Fruit fly (Drosophila melanogaster) whole organism, embryonic: ENCODE measurements around the gene CG31650.
A peak's percentile ranks its signal among the peaks of the same experiment; 100 is the strongest.

Source experiments
- Aef1 ChIP-seq: fragments of 200-800 bp; sonication (Bioruptor generic); IDR thresholded peaks from 3 replicates; pipeline ENCODE4 v1.3.6; 2022; ENCODE audit warnings: missing biosample characterization, missing genetic modification characterization
- B-H2 ChIP-seq: fragments of 200-800 bp; sonication (Bioruptor generic); optimal IDR thresholded peaks from 2 replicates; lab custom pipeline; 2018; ENCODE audit warnings: missing biosample characterization, mild to moderate bottlenecking, missing genetic modification characterization
- BtbVII ChIP-seq: fragments of 200-800 bp; sonication (Bioruptor generic); optimal IDR thresholded peaks from 3 replicates; lab custom pipeline; 2017; ENCODE audit warnings: missing biosample characterization, mild to moderate bottlenecking, missing genetic modification characterization
- CG10267 ChIP-seq: fragments of 200-800 bp; sonication (Bioruptor generic); optimal IDR thresholded peaks from 2 replicates; lab custom pipeline; 2018; ENCODE audit warnings: missing biosample characterization, mild to moderate bottlenecking, missing genetic modification characterization, moderate library complexity
- CG10274 ChIP-seq: fragments of 200-800 bp; sonication (Bioruptor generic); optimal IDR thresholded peaks from 3 replicates; lab custom pipeline; 2017; ENCODE audit warnings: missing biosample characterization, mild to moderate bottlenecking, missing genetic modification characterization
- CG10654 ChIP-seq: fragments of 200-800 bp; sonication (Bioruptor generic); optimal IDR thresholded peaks from 2 replicates; lab custom pipeline; 2016; ENCODE audit warnings: missing biosample characterization, missing genetic modification characterization
- CG11093 ChIP-seq: fragments of 200-800 bp; sonication (Bioruptor generic); IDR thresholded peaks from 3 replicates; pipeline ENCODE4 v1.3.6; 2022; ENCODE audit warnings: missing biosample characterization, missing genetic modification characterization
- CG11247 ChIP-seq: fragments of 200-800 bp; sonication (Bioruptor generic); IDR thresholded peaks from 2 replicates; pipeline ENCODE4 v1.3.6; 2022; ENCODE audit warnings: missing biosample characterization, missing genetic modification characterization
- CG14860 ChIP-seq: fragments of 200-800 bp; sonication (Bioruptor generic); IDR thresholded peaks from 3 replicates; pipeline ENCODE4 v1.3.6; 2022; ENCODE audit warnings: missing biosample characterization, missing genetic modification characterization; ENCODE audit not compliant: partially characterized antibody
- CG1602 ChIP-seq: fragments of 200-800 bp; sonication (Bioruptor generic); optimal IDR thresholded peaks from 3 replicates; lab custom pipeline; 2016; ENCODE audit warnings: missing biosample characterization, missing genetic modification characterization
- CG16815 ChIP-seq: fragments of 200-800 bp; sonication (Bioruptor generic); optimal IDR thresholded peaks from 3 replicates; lab custom pipeline; 2017; ENCODE audit warnings: missing biosample characterization, mild to moderate bottlenecking, missing genetic modification characterization
- CG17912 ChIP-seq: fragments of 200-800 bp; sonication (Bioruptor generic); optimal IDR thresholded peaks from 2 replicates; lab custom pipeline; 2018; ENCODE audit warnings: missing biosample characterization, mild to moderate bottlenecking, missing genetic modification characterization
- CG2875 ChIP-seq: fragments of 200-800 bp; sonication (Bioruptor generic); optimal IDR thresholded peaks from 2 replicates; lab custom pipeline; 2017; ENCODE audit warnings: missing biosample characterization, mild to moderate bottlenecking, missing genetic modification characterization, missing genetic modification reagents
- CG3407 ChIP-seq: fragments of 200-800 bp; sonication (Bioruptor generic); optimal IDR thresholded peaks from 2 replicates; lab custom pipeline; 2018; ENCODE audit warnings: missing biosample characterization, mild to moderate bottlenecking, missing genetic modification characterization
- CG7357 ChIP-seq: fragments of 200-800 bp; sonication (Bioruptor generic); IDR thresholded peaks from 3 replicates; pipeline ENCODE4 v1.3.6; 2022; ENCODE audit warnings: missing biosample characterization, missing genetic modification characterization
- CG7987 ChIP-seq: fragments of 200-800 bp; sonication (Bioruptor generic); optimal IDR thresholded peaks from 2 replicates; lab custom pipeline; 2018; ENCODE audit warnings: missing biosample characterization, mild to moderate bottlenecking, missing genetic modification characterization, moderate library complexity
- CG8388 ChIP-seq: fragments of 200-800 bp; sonication (Bioruptor generic); optimal IDR thresholded peaks from 2 replicates; lab custom pipeline; 2019; ENCODE audit warnings: missing biosample characterization, mild to moderate bottlenecking, missing genetic modification characterization, moderate library complexity
- CTCF ChIP-seq: fragments of 200-800 bp; sonication (Bioruptor generic); optimal IDR thresholded peaks from 2 replicates; lab custom pipeline; 2017; ENCODE audit warnings: missing biosample characterization, mild to moderate bottlenecking, missing genetic modification characterization, moderate library complexity
- Dll ChIP-seq: fragments of 200-800 bp; sonication (Bioruptor generic); IDR thresholded peaks from 4 replicates; pipeline ENCODE4 v1.3.6; 2022; ENCODE audit warnings: missing biosample characterization, missing genetic modification characterization; ENCODE audit not compliant: partially characterized antibody
- Dref ChIP-seq: fragments of 200-800 bp; sonication (Bioruptor generic); IDR thresholded peaks from 2 replicates; pipeline ENCODE4 v1.3.6; 2022; ENCODE audit warnings: missing biosample characterization, missing genetic modification characterization
- Fer3 ChIP-seq: fragments of 200-800 bp; sonication (Bioruptor generic); optimal IDR thresholded peaks from 2 replicates; lab custom pipeline; 2018; ENCODE audit warnings: missing biosample characterization, mild to moderate bottlenecking, missing genetic modification characterization, moderate library complexity
- GATAe ChIP-seq: fragments of 200-800 bp; sonication (Bioruptor generic); conservative IDR thresholded peaks from 2 replicates; pipeline ENCODE4 v1.3.6; 2022; ENCODE audit warnings: missing biosample characterization, missing genetic modification characterization
- H2.0 ChIP-seq: fragments of 200-800 bp; sonication (Bioruptor generic); IDR thresholded peaks from 2 replicates; pipeline ENCODE4 v1.3.6; 2022; ENCODE audit warnings: missing biosample characterization, missing genetic modification characterization
- HHEX ChIP-seq: fragments of 200-800 bp; sonication (Bioruptor generic); optimal IDR thresholded peaks from 3 replicates; lab custom pipeline; 2017; ENCODE audit warnings: missing biosample characterization, mild to moderate bottlenecking, missing genetic modification characterization, missing genetic modification reagents
- HLH3B ChIP-seq: fragments of 200-800 bp; sonication (Bioruptor generic); IDR thresholded peaks from 2 replicates; pipeline ENCODE4 v1.3.6; 2022; ENCODE audit warnings: missing biosample characterization, missing genetic modification characterization
- HLH4C ChIP-seq: fragments of 200-800 bp; sonication (Bioruptor generic); IDR thresholded peaks from 3 replicates; pipeline ENCODE4 v1.3.6; 2022; ENCODE audit warnings: missing biosample characterization, missing genetic modification characterization; ENCODE audit not compliant: partially characterized antibody
- Hey ChIP-seq: fragments of 200-800 bp; sonication (Bioruptor generic); optimal IDR thresholded peaks from 3 replicates; lab custom pipeline; 2018; ENCODE audit warnings: missing biosample characterization, mild to moderate bottlenecking, missing genetic modification characterization
- HmgZ ChIP-seq: fragments of 200-800 bp; sonication (Bioruptor generic); optimal IDR thresholded peaks from 2 replicates; lab custom pipeline; 2018; ENCODE audit warnings: missing biosample characterization, mild to moderate bottlenecking, missing genetic modification characterization
- Optix ChIP-seq: fragments of 200-800 bp; sonication (Bioruptor generic); IDR thresholded peaks from 3 replicates; pipeline ENCODE4 v1.3.6; 2022; ENCODE audit warnings: missing biosample characterization, missing genetic modification characterization
- Rfx ChIP-seq: fragments of 200-800 bp; sonication (Bioruptor generic); IDR thresholded peaks from 2 replicates; pipeline ENCODE4 v1.3.6; 2022; ENCODE audit warnings: missing biosample characterization, missing genetic modification characterization
- TFAM ChIP-seq: fragments of 200-800 bp; sonication (Bioruptor generic); optimal IDR thresholded peaks from 2 replicates; lab custom pipeline; 2017; ENCODE audit warnings: missing biosample characterization, missing genetic modification characterization, inconsistent platforms
- ac ChIP-seq: fragments of 200-800 bp; sonication (Bioruptor generic); optimal IDR thresholded peaks from 3 replicates; lab custom pipeline; 2017; ENCODE audit warnings: missing biosample characterization, mild to moderate bottlenecking, missing genetic modification characterization
- ase ChIP-seq: fragments of 200-800 bp; sonication (Bioruptor generic); IDR thresholded peaks from 3 replicates; pipeline ENCODE4 v1.3.6; 2022; ENCODE audit warnings: missing biosample characterization, missing genetic modification characterization
- ato ChIP-seq: fragments of 200-800 bp; sonication (Bioruptor generic); IDR thresholded peaks from 2 replicates; pipeline ENCODE4 v1.3.6; 2022; ENCODE audit warnings: missing biosample characterization, missing genetic modification characterization; ENCODE audit not compliant: partially characterized antibody
- bsh ChIP-seq, 2 experiments: fragments of 200-800 bp; sonication (Bioruptor generic); optimal IDR thresholded peaks; 2 replicates each; lab custom pipeline; 2017 to 2018; ENCODE audit warnings: mild to moderate bottlenecking in 2 of 2, missing biosample characterization in 2 of 2, missing genetic modification characterization in 2 of 2, moderate library complexity in 1 of 2
- caup ChIP-seq: fragments of 200-800 bp; sonication (Bioruptor generic); optimal IDR thresholded peaks from 3 replicates; lab custom pipeline; 2017; ENCODE audit warnings: missing biosample characterization, mild to moderate bottlenecking, missing genetic modification characterization, moderate library complexity; ENCODE audit not compliant: severe bottlenecking
- croc ChIP-seq: fragments of 200-800 bp; sonication (Bioruptor generic); conservative IDR thresholded peaks from 3 replicates; pipeline ENCODE4 v1.3.6; 2022; ENCODE audit warnings: missing biosample characterization, missing genetic modification characterization
- ftz-f1 ChIP-seq: fragments of 200-800 bp; sonication (Bioruptor generic); optimal IDR thresholded peaks from 2 replicates; lab custom pipeline; 2016; ENCODE audit warnings: missing biosample characterization, missing genetic modification characterization
- hkb ChIP-seq, 2 experiments: fragments of 200-800 bp in 1 of 2; fragments of >200 bp in 1 of 2; sonication (Bioruptor generic) in 1 of 2; IDR thresholded peaks in 1 of 2; optimal IDR thresholded peaks in 1 of 2; 2 replicates each; pipeline versions ENCODE4 v1.3.6 to Lab custom; 2017 to 2022; ENCODE audit warnings: missing biosample characterization in 1 of 2, missing genetic modification characterization in 1 of 2
- ind ChIP-seq: fragments of 200-800 bp; sonication (Bioruptor generic); optimal IDR thresholded peaks from 3 replicates; lab custom pipeline; 2016; ENCODE audit warnings: missing biosample characterization, missing genetic modification characterization
- kah ChIP-seq: fragments of 200-800 bp; sonication (Bioruptor generic); optimal IDR thresholded peaks from 2 replicates; lab custom pipeline; 2018; ENCODE audit warnings: missing biosample characterization, mild to moderate bottlenecking, missing genetic modification characterization
- lilli ChIP-seq: fragments of 200-800 bp; sonication (Bioruptor generic); optimal IDR thresholded peaks from 3 replicates; lab custom pipeline; 2016; ENCODE audit warnings: missing biosample characterization, missing genetic modification characterization
- lola ChIP-seq, 3 experiments: fragments of >200 bp in 2 of 3; fragments of 200-800 bp in 1 of 3; sonication (Bioruptor generic) in 1 of 3; optimal IDR thresholded peaks; 2 replicates each; lab custom pipeline; 2017 to 2019; ENCODE audit warnings: missing biosample characterization in 3 of 3, missing genetic modification characterization in 3 of 3, mild to moderate bottlenecking in 1 of 3, moderate library complexity in 1 of 3
- pfk ChIP-seq: fragments of 200-800 bp; sonication (Bioruptor generic); optimal IDR thresholded peaks from 2 replicates; lab custom pipeline; 2018; ENCODE audit warnings: missing biosample characterization, mild to moderate bottlenecking, missing genetic modification characterization, moderate library complexity
- sens-2 ChIP-seq: fragments of 200-800 bp; sonication (Bioruptor generic); IDR thresholded peaks from 2 replicates; pipeline ENCODE4 v1.3.6; 2022; ENCODE audit warnings: missing biosample characterization, missing genetic modification characterization
- shn ChIP-seq: fragments of 200-800 bp; sonication (Bioruptor generic); optimal IDR thresholded peaks from 3 replicates; lab custom pipeline; 2016; ENCODE audit warnings: missing biosample characterization, missing genetic modification characterization
- sr ChIP-seq: fragments of 200-800 bp; sonication (Bioruptor generic); IDR thresholded peaks from 3 replicates; pipeline ENCODE4 v1.3.6; 2022; ENCODE audit warnings: missing biosample characterization, missing genetic modification characterization
- tgo ChIP-seq: fragments of 200-800 bp; sonication (Bioruptor generic); IDR thresholded peaks from 3 replicates; pipeline ENCODE4 v1.3.6; 2022; ENCODE audit warnings: missing biosample characterization, missing genetic modification characterization
- vnd ChIP-seq: fragments of 200-800 bp; sonication (Bioruptor generic); IDR thresholded peaks from 3 replicates; pipeline ENCODE4 v1.3.6; 2022; ENCODE audit warnings: missing biosample characterization, missing genetic modification characterization; ENCODE audit not compliant: partially characterized antibody

The CG31650 gene

DNA sequence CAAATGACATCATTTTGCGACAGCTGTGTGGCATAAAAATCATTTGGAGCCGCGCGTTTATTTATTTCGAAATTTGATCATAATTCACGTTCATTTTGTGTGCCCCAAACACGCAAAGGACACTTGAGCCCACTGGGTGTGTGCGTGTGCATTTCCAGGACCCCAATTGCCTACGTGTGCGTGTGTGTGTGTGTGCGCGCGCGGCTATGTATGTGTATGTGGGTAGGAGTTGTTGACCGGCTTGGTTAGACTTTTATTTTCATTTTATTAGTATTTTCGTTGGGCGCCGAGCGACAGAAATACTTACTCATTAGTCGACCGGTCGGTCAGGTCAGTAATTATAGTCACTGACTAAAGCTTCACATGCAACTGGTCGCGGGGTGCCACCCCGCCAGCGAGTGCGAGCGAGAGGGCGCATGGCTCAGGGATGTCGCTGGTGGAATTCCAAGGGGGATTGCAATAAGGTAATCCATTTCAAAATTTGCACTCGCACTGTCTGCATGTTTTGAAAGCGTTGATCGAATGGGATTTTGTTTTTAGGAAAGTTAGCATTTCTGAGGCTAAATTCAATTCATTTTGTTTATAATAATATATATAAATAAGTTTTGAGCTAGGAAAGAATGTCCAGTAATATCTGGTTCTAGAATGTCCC is 891 bp downstream of the CG31650 start (continued):
- no peak for TF ChIP-seq CG7357 (GFP tag; lab: Robert Waterston, UW)
- TF ChIP-seq CG11093 (GFP tag; lab: Robert Waterston, UW): no peak
- peak; percentile 17 to 33 for TF ChIP-seq bsh (GFP tag; optimal IDR thresholded peaks at IDR 0.05; lab: Kevin White, UChicago)
- TF ChIP-seq hkb (optimal IDR thresholded peaks at IDR 0.05; lab: Kevin White, UChicago): no peak
- TF ChIP-seq hkb (GFP tag; IDR thresholded peaks at IDR 0.05; lab: Robert Waterston, UW): no peak
- TF ChIP-seq HLH4C (GFP tag; lab: Robert Waterston, UW): no peak
- TF ChIP-seq CG16815: peak; percentile 29
- peak; percentile 2 for TF ChIP-seq CG1602 (GFP tag; lab: Kevin White, UChicago)
- TF ChIP-seq Aef1 (GFP tag; lab: Robert Waterston, UW): peak; percentile 25; the same call in 1 of the 3 replicates
- TF ChIP-seq Optix (GFP tag; lab: Robert Waterston, UW): peak; percentile 44; the same call in 1 of the 3 replicates
- peak; percentile 19 for TF ChIP-seq Fer3
- TF ChIP-seq ac (GFP tag; lab: Kevin White, UChicago): no peak
- no peak for TF ChIP-seq Dll (GFP tag; lab: Robert Waterston, UW)
- peak; percentile 49; the same call in 2 of the 3 replicates for TF ChIP-seq tgo (GFP tag; lab: Robert Waterston, UW)
- TF ChIP-seq ato: no peak
- peak; percentile 63 for TF ChIP-seq ind (GFP tag; lab: Kevin White, UChicago)
- peak; percentile 58; the same call in 2 of the 3 replicates for TF ChIP-seq ase
- peak; percentile 27 for TF ChIP-seq CG8388 (GFP tag; lab: Kevin White, UChicago)
- TF ChIP-seq BtbVII (GFP tag; lab: Kevin White, UChicago): peak; percentile 49
- TF ChIP-seq CG10274: no peak

- TF ChIP-seq lola (GFP tag; optimal IDR thresholded peaks at IDR 0.05; lab: Kevin White, UChicago): no peak
- TF ChIP-seq CG10654 (GFP tag; lab: Kevin White, UChicago): peak; percentile 45
- peak; percentile 6 for TF ChIP-seq ftz-f1 (GFP tag; lab: Kevin White, UChicago)
- TF ChIP-seq CG3407: no peak
- peak; percentile 55 for TF ChIP-seq Dref
- TF ChIP-seq vnd: no peak
- TF ChIP-seq CG7987 (GFP tag; lab: Kevin White, UChicago): peak; percentile 61
- no peak for TF ChIP-seq TFAM
- TF ChIP-seq CG11247 (GFP tag; lab: Robert Waterston, UW): 0 out of 2 replicates have a peak, but pooled peaks have one; percentile 12
- peak; percentile 86 for TF ChIP-seq HmgZ
- no peak for TF ChIP-seq CG2875 (GFP tag; lab: Kevin White, UChicago)
- TF ChIP-seq Hey (tag; lab: Kevin White, UChicago): no peak
- TF ChIP-seq shn (GFP tag; lab: Kevin White, UChicago): peak; percentile 52
- peak; percentile 79 for TF ChIP-seq B-H2 (GFP tag; lab: Kevin White, UChicago)
- 0 out of 3 replicates have a peak, but pooled peaks have one; percentile 20 for TF ChIP-seq CG14860
- peak; percentile 40 for TF ChIP-seq caup (GFP tag; lab: Kevin White, UChicago)
- 0 out of 2 replicates have a peak, but pooled peaks have one; percentile 5 for TF ChIP-seq HLH3B (GFP tag; lab: Robert Waterston, UW)
- TF ChIP-seq GATAe: no peak
- no peak for TF ChIP-seq sens-2 (GFP tag; lab: Robert Waterston, UW)
- TF ChIP-seq croc: no peak
- no peak for TF ChIP-seq pfk (GFP tag; lab: Kevin White, UChicago)
- TF ChIP-seq sr (GFP tag; lab: Robert Waterston, UW): no peak
- peak; percentile 50 for TF ChIP-seq H2.0 (GFP tag; lab: Robert Waterston, UW)
- TF ChIP-seq kah (GFP tag; lab: Kevin White, UChicago): no peak
- TF ChIP-seq CTCF: no peak
- peak; percentile 97 for TF ChIP-seq CG10267 (tag; lab: Kevin White, UChicago)
- TF ChIP-seq HHEX (GFP tag; lab: Kevin White, UChicago): no peak
- peak; percentile 72 for TF ChIP-seq Rfx (GFP tag; lab: Robert Waterston, UW)
- TF ChIP-seq lilli: peak; percentile 75
- TF ChIP-seq CG17912: no peak
These were observed 1.5 kb downstream of the CG31650 start, which contains the start of the genes CG33995, CG44000 and CG44001 for dm6 chr2L:5043043-5043442. Gene CG33995 (plus strand): TSS chr2L:5043270. Gene CG44000 (plus strand): TSS chr2L:5043270. Gene CG44001 (plus strand): TSS chr2L:5043270.
